Worm (Caenorhabditis elegans) whole organism, L4 larva: ENCODE measurements around the gene bus-8B.

ENCODE experiments used
- egl-27 ChIP-seq: sonication (generic microtip); optimal IDR thresholded peaks from 3 replicates; lab custom pipeline; 2017; ENCODE audit warnings: missing biosample characterization, missing genetic modification reagents, missing genetic modification characterization
- lsy-2 ChIP-seq, 2 experiments: fragments of 150-350 bp in 1 of 2; sonication (generic microtip) in 1 of 2; optimal IDR thresholded peaks; 2 replicates each; lab custom pipeline; 2014 to 2017; ENCODE audit warnings: missing biosample characterization in 2 of 2, missing genetic modification characterization in 2 of 2

ce11 chrX:5479876-5480580 lies 13.1 kb upstream of the bus-8B start:
- no peak for TF ChIP-seq egl-27 (tag; lab: Kevin White, UChicago)
- TF ChIP-seq lsy-2 (tag; optimal IDR thresholded peaks at IDR 0.05; lab: Kevin White, UChicago), result peak in 1 of 2 experiments; percentile 4
